Fruit fly (Drosophila melanogaster): ENCODE data around the gene RluA-2.
A peak's percentile ranks its signal among the peaks of the same experiment; 100 is the strongest.

RluA-2 gene

DNA sequence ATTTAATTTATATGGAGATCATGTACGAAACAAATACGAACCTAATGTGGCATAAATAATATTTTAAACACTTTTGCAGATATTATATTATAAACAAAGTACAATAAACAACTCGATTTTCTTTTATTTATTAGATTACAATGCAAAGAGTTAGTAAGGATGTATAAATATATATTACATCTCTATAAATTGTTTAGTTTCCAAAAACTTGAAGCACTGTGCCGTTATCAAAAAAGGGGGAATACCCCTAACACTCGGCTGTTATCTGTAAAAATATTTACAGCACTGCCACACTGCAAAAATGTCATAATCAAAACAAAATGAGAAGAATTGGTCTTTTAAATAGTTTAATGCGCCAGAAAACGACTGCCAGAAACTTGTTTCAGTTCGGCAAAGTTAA lies 48.3 kb upstream of the RluA-2 start, which contains the start of gene CG5188 (continued):
- TF ChIP-seq en (GFP tag; optimal IDR thresholded peaks at IDR 0.05) = no peak
- TF ChIP-seq MTF-1 (GFP tag; optimal IDR thresholded peaks at IDR 0.05; ENCODE audit: borderline replicate concordance) = no peak
- no peak for TF ChIP-seq corto (GFP tag; optimal IDR thresholded peaks at IDR 0.05)
- 0 out of 2 replicates have a peak, but pooled peaks have one; percentile 29 for TF ChIP-seq Taf1 (GFP tag; IDR thresholded peaks at IDR 0.05)
- no peak for TF ChIP-seq crol (GFP tag; IDR thresholded peaks at IDR 0.05)
- peak; percentile 64 for TF ChIP-seq CG10267 (tag; optimal IDR thresholded peaks at IDR 0.05)
- TF ChIP-seq chif (GFP tag; optimal IDR thresholded peaks at IDR 0.05) = no peak
- no peak for TF ChIP-seq CG8765 (GFP tag; IDR thresholded peaks at IDR 0.05)
- no peak for TF ChIP-seq peb (GFP tag; IDR thresholded peaks at IDR 0.05)
- TF ChIP-seq CG16813 (GFP tag; IDR thresholded peaks at IDR 0.05; ENCODE audit: partially characterized antibody) = 0 out of 3 replicates have a peak, but pooled peaks have one; percentile 34
- TF ChIP-seq tna (GFP tag; IDR thresholded peaks at IDR 0.05; ENCODE audit: partially characterized antibody) = no peak
- peak; percentile 59; the same call in 1 of the 2 replicates for TF ChIP-seq ranshi (GFP tag; IDR thresholded peaks at IDR 0.05)
- TF ChIP-seq CG9727 (GFP tag; optimal IDR thresholded peaks at IDR 0.05) = peak; percentile 16
- TF ChIP-seq ATbp (GFP tag; optimal IDR thresholded peaks at IDR 0.05) = no peak
- no peak for TF ChIP-seq ttk (GFP tag; IDR thresholded peaks at IDR 0.05)
- TF ChIP-seq kni (GFP tag; optimal IDR thresholded peaks at IDR 0.05) = no peak
- peak; percentile 6 for TF ChIP-seq CG3995 (GFP tag; optimal IDR thresholded peaks at IDR 0.05)
- peak; percentile 6 for TF ChIP-seq CG4282 (GFP tag; optimal IDR thresholded peaks at IDR 0.05)
- no peak for TF ChIP-seq Bteb2 (GFP tag; optimal IDR thresholded peaks at IDR 0.05)
- TF ChIP-seq zfh1 (GFP tag; IDR thresholded peaks at IDR 0.05) = peak; percentile 37; the same call in 1 of the 3 replicates
- TF ChIP-seq lov (optimal IDR thresholded peaks at IDR 0.05) = no peak
- TF ChIP-seq lov (GFP tag; IDR thresholded peaks at IDR 0.05) = no peak
- no peak for TF ChIP-seq fd64A (GFP tag; optimal IDR thresholded peaks at IDR 0.05)
- no peak for TF ChIP-seq ac (GFP tag; optimal IDR thresholded peaks at IDR 0.05)
- peak; percentile 27 for TF ChIP-seq cwo (GFP tag; optimal IDR thresholded peaks at IDR 0.05)
- no peak for TF ChIP-seq esg (GFP tag; conservative IDR thresholded peaks at IDR 0.05)
- TF ChIP-seq da (GFP tag; optimal IDR thresholded peaks at IDR 0.05) = no peak
- no peak for TF ChIP-seq CG10565 (GFP tag; optimal IDR thresholded peaks at IDR 0.05)
- TF ChIP-seq Dbx (GFP tag; IDR thresholded peaks at IDR 0.05) = peak; percentile 66; the same call in 1 of the 3 replicates
- TF ChIP-seq CG14441 (GFP tag; IDR thresholded peaks at IDR 0.05) = no peak
- TF ChIP-seq inv (GFP tag; IDR thresholded peaks at IDR 0.05; ENCODE audit: partially characterized antibody) = no peak
- TF ChIP-seq CG5245 (GFP tag; optimal IDR thresholded peaks at IDR 0.05) = peak; percentile 7
- TF ChIP-seq CG31441 (GFP tag; IDR thresholded peaks at IDR 0.05) = peak; percentile 64
- TF ChIP-seq cato (GFP tag; optimal IDR thresholded peaks at IDR 0.05; ENCODE audit: borderline replicate concordance) = no peak
- TF ChIP-seq abd-A (tag; optimal IDR thresholded peaks at IDR 0.05) = no peak
- TF ChIP-seq CG13775 (GFP tag; optimal IDR thresholded peaks at IDR 0.05) = peak; percentile 29
- peak; percentile 62; the same call in 1 of the 2 replicates for TF ChIP-seq CG13287 (GFP tag; IDR thresholded peaks at IDR 0.05; ENCODE audit: partially characterized antibody)
- no peak for TF ChIP-seq ftz-f1 (GFP tag; optimal IDR thresholded peaks at IDR 0.05)
- TF ChIP-seq CG2712 (tag; optimal IDR thresholded peaks at IDR 0.05) = peak; percentile 65
- peak; percentile 48 for TF ChIP-seq CG17385 (GFP tag; optimal IDR thresholded peaks at IDR 0.05)
- TF ChIP-seq Hmx (GFP tag; optimal IDR thresholded peaks at IDR 0.05) = no peak
- TF ChIP-seq Hey (tag; optimal IDR thresholded peaks at IDR 0.05) = no peak
- no peak for TF ChIP-seq CG7928 (GFP tag; optimal IDR thresholded peaks at IDR 0.05)
- peak; percentile 51 for TF ChIP-seq CG6689 (GFP tag; IDR thresholded peaks at IDR 0.05)
- peak; percentile 69 for TF ChIP-seq CG15269 (tag; optimal IDR thresholded peaks at IDR 0.05)
- 0 out of 4 replicates have a peak, but pooled peaks have one; percentile 20 for TF ChIP-seq chinmo (GFP tag; IDR thresholded peaks at IDR 0.05; ENCODE audit: partially characterized antibody)
- TF ChIP-seq al (GFP tag; IDR thresholded peaks at IDR 0.05) = 0 out of 2 replicates have a peak, but pooled peaks have one; percentile 31
- no peak for TF ChIP-seq CrebB (tag; optimal IDR thresholded peaks at IDR 0.05)
- peak; percentile 47; the same call in 1 of the 2 replicates for TF ChIP-seq Scr (GFP tag; IDR thresholded peaks at IDR 0.05; ENCODE audit: partially characterized antibody)
- no peak for TF ChIP-seq slou (GFP tag; optimal IDR thresholded peaks at IDR 0.05)
